Worm (Caenorhabditis elegans) whole organism, L1 larva: ENCODE results near the gene srd-50.

Experiments used
- C34B4.2 ChIP-seq: sonication (generic microtip); optimal IDR thresholded peaks from 2 replicates; lab custom pipeline; 2017; ENCODE audit warnings: mild to moderate bottlenecking, missing genetic modification characterization, missing compliant biosample characterization
- elt-3 ChIP-seq, 6 experiments: fragments of 150-350 bp in 1 of 6; sonication (generic microtip); optimal IDR thresholded peaks; 2 replicates each; lab custom pipeline; 2017 to 2018; ENCODE audit warnings: missing biosample characterization in 6 of 6, missing genetic modification characterization in 6 of 6, inconsistent platforms in 1 of 6
- hlh-4 ChIP-seq: sonication (generic microtip); optimal IDR thresholded peaks from 2 replicates; lab custom pipeline; 2016; ENCODE audit warnings: mild to moderate bottlenecking, missing genetic modification characterization, missing compliant biosample characterization
- jun-1 ChIP-seq: fragments of 150-350 bp; optimal IDR thresholded peaks from 2 replicates; lab custom pipeline; 2014; ENCODE audit warnings: missing biosample characterization, missing genetic modification reagents, missing genetic modification characterization
- lin-14 ChIP-seq: fragments of 200-800 bp; sonication (Bioruptor generic); optimal IDR thresholded peaks from 2 replicates; lab custom pipeline; 2018; ENCODE audit warnings: mild to moderate bottlenecking, missing genetic modification characterization, moderate library complexity, missing compliant biosample characterization
- lin-15B ChIP-seq: fragments of 150-350 bp; sonication (generic microtip); optimal IDR thresholded peaks from 3 replicates; lab custom pipeline; 2014; ENCODE audit warnings: missing biosample characterization, missing genetic modification characterization
- mab-9 ChIP-seq: fragments of 200-800 bp; sonication (Bioruptor generic); IDR thresholded peaks from 2 replicates; pipeline ENCODE4 v1.3.6; 2022; ENCODE audit warnings: missing genetic modification reagents, missing genetic modification characterization, missing compliant biosample characterization
- mep-1 ChIP-seq: fragments of 150-350 bp; optimal IDR thresholded peaks from 2 replicates; lab custom pipeline; 2014; ENCODE audit warnings: missing biosample characterization, missing genetic modification characterization
- skn-1 ChIP-seq: fragments of 150-350 bp; optimal IDR thresholded peaks from 2 replicates; lab custom pipeline; 2014; ENCODE audit warnings: missing biosample characterization, missing genetic modification characterization
- unc-130 ChIP-seq: fragments of 150-350 bp; optimal IDR thresholded peaks from 2 replicates; lab custom pipeline; 2017; ENCODE audit warnings: missing biosample characterization, missing genetic modification characterization, inconsistent platforms
- unc-86 ChIP-seq: sonication (generic microtip); optimal IDR thresholded peaks from 2 replicates; lab custom pipeline; 2016; ENCODE audit warnings: missing genetic modification characterization, missing compliant biosample characterization

DNA sequence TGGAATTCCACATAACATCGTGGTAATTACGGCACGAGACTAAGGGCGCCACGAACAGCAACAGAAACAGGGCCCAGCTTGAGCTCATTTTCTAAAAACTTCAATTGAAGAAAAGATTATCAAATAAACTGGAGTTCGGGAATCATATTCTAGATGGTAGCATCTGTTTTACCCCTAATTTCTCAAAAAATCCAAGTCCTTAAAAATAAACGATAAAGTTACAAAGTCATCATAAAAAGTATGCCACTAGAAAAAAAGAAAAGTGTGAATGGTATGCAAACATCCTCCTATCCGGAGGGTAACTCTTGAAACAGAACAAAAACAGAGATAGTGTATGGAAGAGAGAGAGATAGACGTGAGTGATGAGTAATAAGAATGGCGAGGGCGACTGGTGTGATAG lies 4.2 kb downstream of the srd-50 start, which contains the start of gene efn-3:
- TF ChIP-seq elt-3 (tag; optimal IDR thresholded peaks at IDR 0.05; lab: Kevin White, UChicago): no peak
- TF ChIP-seq lin-15B: no peak
- TF ChIP-seq unc-130: no peak
- TF ChIP-seq mep-1 (tag; lab: Kevin White, UChicago): no peak
- no peak for TF ChIP-seq lin-14 (GFP tag; lab: Kevin White, UChicago)
- TF ChIP-seq skn-1 (tag; lab: Kevin White, UChicago): no peak
- no peak for TF ChIP-seq mab-9 (GFP tag; lab: Robert Waterston, UW)
- TF ChIP-seq hlh-4 (tag; lab: Kevin White, UChicago): no peak
- no peak for TF ChIP-seq C34B4.2 (tag; lab: Kevin White, UChicago)
- TF ChIP-seq unc-86: no peak
- no peak for TF ChIP-seq jun-1 (tag; lab: Kevin White, UChicago)
